Fruit fly (Drosophila melanogaster) whole organism, prepupa: ENCODE results near the gene CG32112.

Source experiments
- CG10631 ChIP-seq: fragments of 200-800 bp; sonication (Bioruptor generic); optimal IDR thresholded peaks from 2 replicates; lab custom pipeline; 2016; ENCODE audit warnings: missing biosample characterization, missing genetic modification characterization
- CG11294 ChIP-seq: fragments of 200-800 bp; sonication (Bioruptor generic); IDR thresholded peaks from 2 replicates; pipeline ENCODE4 v1.3.6; 2022; ENCODE audit warnings: missing biosample characterization, missing genetic modification characterization
- CG11762 ChIP-seq: fragments of 200-800 bp; sonication (Bioruptor generic); optimal IDR thresholded peaks from 3 replicates; lab custom pipeline; 2016; ENCODE audit warnings: missing biosample characterization, missing genetic modification characterization; ENCODE audit not compliant: insufficient read depth
- CG1621 ChIP-seq: fragments of 200-800 bp; sonication (Bioruptor generic); optimal IDR thresholded peaks from 3 replicates; lab custom pipeline; 2018; ENCODE audit warnings: missing biosample characterization, mild to moderate bottlenecking, missing genetic modification characterization
- CG6276 ChIP-seq: fragments of 200-800 bp; sonication (Bioruptor generic); optimal IDR thresholded peaks from 2 replicates; lab custom pipeline; 2017; ENCODE audit warnings: missing biosample characterization, mild to moderate bottlenecking, missing genetic modification characterization
- Eip93F ChIP-seq: fragments of 200-800 bp; sonication (Bioruptor generic); optimal IDR thresholded peaks from 2 replicates; lab custom pipeline; 2016; ENCODE audit warnings: missing biosample characterization, mild to moderate bottlenecking, missing genetic modification characterization
- Hr4 ChIP-seq: fragments of 200-800 bp; sonication (Bioruptor generic); optimal IDR thresholded peaks from 3 replicates; lab custom pipeline; 2016; ENCODE audit warnings: missing biosample characterization, missing genetic modification characterization
- OdsH ChIP-seq: fragments of 200-800 bp; sonication (Bioruptor generic); optimal IDR thresholded peaks from 3 replicates; lab custom pipeline; 2016; ENCODE audit warnings: missing biosample characterization, missing genetic modification characterization
- Sox15 ChIP-seq: fragments of 200-800 bp; sonication (Bioruptor generic); optimal IDR thresholded peaks from 3 replicates; lab custom pipeline; 2016; ENCODE audit warnings: missing biosample characterization, missing genetic modification characterization
- fd85E ChIP-seq: fragments of 200-800 bp; sonication (Bioruptor generic); optimal IDR thresholded peaks from 3 replicates; lab custom pipeline; 2016; ENCODE audit warnings: missing biosample characterization, missing genetic modification characterization
- ss ChIP-seq, 2 experiments: fragments of 200-800 bp; sonication (Bioruptor generic); optimal IDR thresholded peaks; 2 replicates in 1 of 2; 3 replicates in 1 of 2; lab custom pipeline; 2017 to 2018; ENCODE audit warnings: mild to moderate bottlenecking in 2 of 2, missing biosample characterization in 2 of 2, missing genetic modification characterization in 2 of 2, moderate library complexity in 1 of 2

dm6 chr3L:12698236-12698635 lies 43.3 kb upstream of the CG32112 start:
- TF ChIP-seq CG10631 (GFP tag; lab: Kevin White, UChicago) (no peak), Eip93F (no peak), CG11762 (no peak), ss (GFP tag; optimal IDR thresholded peaks at IDR 0.05; lab: Kevin White, UChicago) (no peak), fd85E (no peak), CG11294 (GFP tag; lab: Robert Waterston, UW) (no peak), Sox15 (GFP tag; lab: Kevin White, UChicago) (no peak), OdsH (GFP tag; lab: Kevin White, UChicago) (no peak), Hr4 (GFP tag; lab: Kevin White, UChicago) (no peak), CG1621 (tag; lab: Kevin White, UChicago) (no peak), CG6276 (GFP tag; lab: Kevin White, UChicago) (no peak)
